Worm (Caenorhabditis elegans): ENCODE data around the gene grl-2.
A peak's percentile ranks its signal among the peaks of the same experiment; 100 is the strongest.

Gene grl-2

DNA sequence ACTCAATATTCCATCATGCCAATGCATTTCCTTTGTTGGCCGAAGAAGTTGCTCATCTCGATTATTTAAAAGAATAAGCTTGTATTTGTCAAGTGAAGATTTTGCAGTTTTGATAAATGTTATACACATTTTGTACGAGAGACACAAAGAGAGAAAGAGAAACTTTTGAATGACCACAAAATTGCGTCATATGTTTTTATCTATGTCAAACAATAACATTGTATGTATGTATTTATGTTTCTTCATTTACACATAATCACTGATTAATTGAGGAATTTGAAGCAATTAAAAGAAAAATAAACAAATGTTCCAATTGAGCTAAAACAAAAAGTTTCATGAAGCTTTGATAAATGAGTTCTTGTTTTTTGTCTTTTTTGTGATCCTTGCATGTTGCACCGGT lies 18.3 kb downstream of the grl-2 start, which contains the start of gene hrg-9:
Gene hrg-9 (minus strand): TSS at position 152 of the 400 bp plus-strand sequence.
- TF ChIP-seq ceh-2 (tag; optimal IDR thresholded peaks at IDR 0.05) (no peak), elt-2 (tag; optimal IDR thresholded peaks at IDR 0.05) (peak; percentile 57)

DNA sequence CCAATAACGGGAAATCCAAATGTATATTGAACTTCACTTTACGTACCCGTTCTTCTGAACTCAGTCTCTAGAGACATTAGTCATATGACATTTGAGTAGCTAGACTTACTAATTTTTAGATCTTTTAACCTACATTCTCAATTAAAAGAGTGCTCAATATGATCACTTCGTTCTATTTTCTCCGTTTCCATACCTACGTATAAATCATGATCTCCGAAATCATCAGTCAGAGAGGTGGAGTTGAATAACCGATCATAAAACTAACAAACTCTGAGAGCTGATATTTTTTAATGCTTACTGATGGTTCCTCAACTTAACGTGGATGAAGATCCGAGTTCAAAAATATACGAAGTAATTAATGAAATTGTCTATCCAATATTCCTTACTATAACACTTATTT lies 19.2 kb downstream of the grl-2 start, which contains the start of gene srd-35:
Gene srd-35 (plus strand): TSS at position 301 of the 400 bp plus-strand sequence.
- no peak for TF ChIP-seq pha-4 (tag; optimal IDR thresholded peaks at IDR 0.05)
- TF ChIP-seq ceh-9 (tag; optimal IDR thresholded peaks at IDR 0.05) = no peak
- no peak for TF ChIP-seq ceh-18 (tag; optimal IDR thresholded peaks at IDR 0.05)
- no peak for TF ChIP-seq odd-2 (tag; optimal IDR thresholded peaks at IDR 0.05)
- TF ChIP-seq K02D7.2 (tag; optimal IDR thresholded peaks at IDR 0.05) = no peak
- no peak for TF ChIP-seq unc-42 (tag; optimal IDR thresholded peaks at IDR 0.05)
- no peak for TF ChIP-seq hlh-13 (GFP tag; optimal IDR thresholded peaks at IDR 0.05)
- no peak for TF ChIP-seq ceh-22 (tag; optimal IDR thresholded peaks at IDR 0.05)
- no peak for TF ChIP-seq unc-3 (GFP tag; conservative IDR thresholded peaks at IDR 0.05)
- no peak for TF ChIP-seq unc-3 (tag; optimal IDR thresholded peaks at IDR 0.05)
- TF ChIP-seq tbx-7 (tag; optimal IDR thresholded peaks at IDR 0.05) = no peak
- no peak for TF ChIP-seq unc-55 (GFP tag; optimal IDR thresholded peaks at IDR 0.05)
- no peak for TF ChIP-seq tbx-2 (tag; optimal IDR thresholded peaks at IDR 0.05)

DNA sequence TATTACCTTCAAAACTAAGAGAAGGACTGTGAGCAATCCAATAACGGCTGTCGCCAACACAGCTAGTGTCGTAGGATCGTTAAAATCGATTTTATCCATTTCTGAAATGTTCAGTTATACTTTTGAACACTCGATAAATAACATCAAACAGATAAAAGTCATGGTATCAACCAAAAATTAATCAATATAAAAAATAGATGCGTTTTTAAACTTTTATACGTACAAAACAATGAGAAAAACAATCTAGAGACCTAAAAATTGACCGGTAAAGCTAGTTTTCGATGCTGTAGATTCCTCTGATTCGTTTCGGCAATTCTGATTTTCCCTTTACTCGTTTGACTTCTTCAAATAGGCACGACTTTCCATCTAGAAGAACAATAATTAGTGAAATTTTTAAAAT lies 22.2 kb downstream of the grl-2 start, which contains the start of gene R186.3:
Gene R186.3 (minus strand): TSS at position 101 of the 400 bp plus-strand sequence.
- TF ChIP-seq nhr-232 (tag; optimal IDR thresholded peaks at IDR 0.05) (no peak), nfya-1 (tag; optimal IDR thresholded peaks at IDR 0.05) (no peak), gmeb-2 (tag; optimal IDR thresholded peaks at IDR 0.05) (no peak), T23F11.4 (GFP tag; optimal IDR thresholded peaks at IDR 0.05) (no peak), lin-11 (tag; optimal IDR thresholded peaks at IDR 0.05) (no peak), ceh-9 (tag; optimal IDR thresholded peaks at IDR 0.05) (no peak)

DNA sequence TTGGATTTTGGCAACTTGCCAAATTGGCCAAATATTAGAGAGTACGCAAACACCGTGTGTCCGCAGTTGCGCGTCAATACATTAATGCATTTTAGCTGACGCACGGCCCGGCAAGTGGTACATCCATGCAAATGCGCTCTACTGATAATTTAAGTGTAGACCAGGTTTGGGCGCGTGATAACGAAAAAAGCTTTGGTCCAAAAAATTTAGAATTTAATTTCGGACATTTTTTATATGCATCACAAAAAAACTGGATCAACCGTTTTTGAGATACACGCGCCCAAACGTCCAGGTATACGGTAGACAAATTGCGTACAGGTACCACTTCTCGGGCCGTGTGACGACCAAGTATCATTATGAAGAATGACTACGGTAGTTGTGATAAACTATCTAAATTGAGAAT lies 23.1 kb downstream of the grl-2 start, which contains the start of gene R186.8:
Gene R186.8 (minus strand): TSS at position 58 of the 403 bp plus-strand sequence.
- TF ChIP-seq elt-2 (tag; optimal IDR thresholded peaks at IDR 0.05) = peak; percentile 41
- TF ChIP-seq ceh-34 (tag; optimal IDR thresholded peaks at IDR 0.05) = peak; percentile 0
- peak; percentile 92 for TF ChIP-seq unc-42 (tag; optimal IDR thresholded peaks at IDR 0.05)
- peak; percentile 19 for TF ChIP-seq ceh-31 (tag; optimal IDR thresholded peaks at IDR 0.05)
- peak; percentile 13 for TF ChIP-seq tbx-2 (tag; optimal IDR thresholded peaks at IDR 0.05)
- TF ChIP-seq nfya-1 (tag; optimal IDR thresholded peaks at IDR 0.05) = peak; percentile 10
- peak; percentile 45 for TF ChIP-seq ref-2 (tag; optimal IDR thresholded peaks at IDR 0.05)
- peak; percentile 24 for TF ChIP-seq ceh-18 (tag; optimal IDR thresholded peaks at IDR 0.05)

DNA sequence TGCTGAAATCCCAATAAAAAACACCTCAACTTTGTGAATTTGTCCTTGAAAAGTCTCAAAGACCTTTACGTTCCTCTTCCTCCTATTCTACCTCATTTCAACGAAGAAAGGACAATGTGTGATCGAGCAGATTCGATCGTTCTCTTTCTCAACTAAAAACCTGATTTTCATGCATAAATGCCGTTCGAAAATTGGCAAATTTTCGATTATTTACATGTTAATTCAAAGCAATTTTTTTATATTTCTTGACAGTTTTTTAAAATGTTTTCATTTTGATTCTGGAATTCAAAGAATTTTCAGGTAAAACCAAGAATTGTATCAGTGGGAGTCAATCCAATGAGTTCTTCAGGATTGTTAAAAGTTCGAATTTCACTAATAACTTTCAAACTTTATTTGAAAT lies 23.7 kb downstream of the grl-2 start, which contains the start of gene lin-46:
Gene lin-46 (plus strand): TSS at position 301 of the 400 bp plus-strand sequence.
- TF ChIP-seq fax-1 (tag; optimal IDR thresholded peaks at IDR 0.05) = no peak
- no peak for TF ChIP-seq T23F11.4 (GFP tag; optimal IDR thresholded peaks at IDR 0.05)
- no peak for TF ChIP-seq tbx-7 (tag; optimal IDR thresholded peaks at IDR 0.05)
- no peak for TF ChIP-seq hlh-13 (GFP tag; optimal IDR thresholded peaks at IDR 0.05)
- TF ChIP-seq dve-1 (tag; optimal IDR thresholded peaks at IDR 0.05) = no peak
- no peak for TF ChIP-seq tbx-2 (tag; optimal IDR thresholded peaks at IDR 0.05)
- no peak for TF ChIP-seq unc-3 (GFP tag; conservative IDR thresholded peaks at IDR 0.05)
- no peak for TF ChIP-seq unc-3 (tag; optimal IDR thresholded peaks at IDR 0.05)
- TF ChIP-seq K09A11.1 (tag; optimal IDR thresholded peaks at IDR 0.05; ENCODE audit: insufficient read depth) = no peak

DNA sequence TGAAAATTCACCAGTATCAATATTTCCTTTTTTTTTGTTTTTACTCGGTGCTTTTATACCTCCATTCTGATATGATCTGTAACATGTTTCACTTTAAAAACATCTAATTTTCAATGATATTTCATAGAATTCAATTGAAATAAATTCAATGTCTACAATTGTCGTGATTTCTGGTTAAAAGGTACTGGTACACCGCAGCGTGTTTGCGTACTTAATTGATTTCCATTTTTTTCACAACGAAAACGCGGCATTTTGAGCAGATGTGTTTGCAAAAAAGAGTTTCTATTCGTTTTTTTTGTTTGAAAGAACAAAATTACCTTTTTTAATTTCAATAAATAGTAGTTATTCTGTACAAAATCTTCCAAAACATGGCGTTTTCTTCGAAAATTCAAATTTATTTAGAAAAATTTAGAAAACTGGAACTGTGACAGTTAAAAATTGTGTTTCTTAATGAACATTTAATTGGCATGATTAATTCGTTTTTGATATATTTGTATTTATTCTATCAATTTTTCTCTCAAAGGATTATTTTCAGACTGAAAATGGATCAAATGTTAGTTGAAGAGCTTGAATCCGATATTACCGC lies 25.8 kb downstream of the grl-2 start, which contains the start of gene pnn-1:
Gene pnn-1 (plus strand): TSS at position 536 of the 586 bp plus-strand sequence.
- peak; percentile 29 for TF ChIP-seq unc-42 (tag; optimal IDR thresholded peaks at IDR 0.05)
- TF ChIP-seq dmd-4 (tag; optimal IDR thresholded peaks at IDR 0.05; ENCODE audit: borderline replicate concordance) = no peak
- no peak for TF ChIP-seq fkh-10 (GFP tag; optimal IDR thresholded peaks at IDR 0.05)
- no peak for TF ChIP-seq pha-2 (tag; optimal IDR thresholded peaks at IDR 0.05)
- peak; percentile 68 for TF ChIP-seq ceh-48 (tag; optimal IDR thresholded peaks at IDR 0.05)
- TF ChIP-seq eyg-1 (tag; optimal IDR thresholded peaks at IDR 0.05) = no peak
- TF ChIP-seq hlh-30 (tag; optimal IDR thresholded peaks at IDR 0.05; ENCODE audit: insufficient read depth) = no peak
